Fruit fly (Drosophila melanogaster) whole organism, embryonic: ENCODE data around the gene Vlet.

Source experiments
- Atf3 ChIP-seq: fragments of 200-800 bp; sonication (Bioruptor generic); optimal IDR thresholded peaks from 3 replicates; lab custom pipeline; 2016; ENCODE audit warnings: missing biosample characterization, missing genetic modification characterization
- BEAF-32 ChIP-seq: fragments of 200-800 bp; sonication (Bioruptor generic); optimal IDR thresholded peaks from 3 replicates; lab custom pipeline; 2017; ENCODE audit warnings: missing biosample characterization, missing genetic modification characterization, mild to moderate bottlenecking, moderate library complexity, missing genetic modification reagents
- Bgb ChIP-seq: fragments of 200-800 bp; sonication (Bioruptor generic); IDR thresholded peaks from 2 replicates; pipeline ENCODE4 v1.3.6; 2022; ENCODE audit warnings: missing biosample characterization, missing genetic modification characterization; ENCODE audit not compliant: partially characterized antibody
- CG11560 ChIP-seq: fragments of 200-800 bp; sonication (Bioruptor generic); IDR thresholded peaks from 3 replicates; pipeline ENCODE4 v1.3.6; 2022; ENCODE audit warnings: missing biosample characterization, missing genetic modification characterization
- CG12155 ChIP-seq: fragments of 200-800 bp; sonication (Bioruptor generic); optimal IDR thresholded peaks from 3 replicates; lab custom pipeline; 2016; ENCODE audit warnings: missing biosample characterization, missing genetic modification characterization
- CG13424 ChIP-seq: fragments of 200-800 bp; sonication (Bioruptor generic); optimal IDR thresholded peaks from 2 replicates; lab custom pipeline; 2019; ENCODE audit warnings: missing biosample characterization, mild to moderate bottlenecking, missing genetic modification characterization, moderate library complexity
- CG13775 ChIP-seq: fragments of 200-800 bp; sonication (Bioruptor generic); optimal IDR thresholded peaks from 3 replicates; lab custom pipeline; 2017; ENCODE audit warnings: missing biosample characterization, mild to moderate bottlenecking, missing genetic modification characterization
- CG14667 ChIP-seq: fragments of 200-800 bp; sonication (Bioruptor generic); IDR thresholded peaks from 2 replicates; pipeline ENCODE4 v1.3.6; 2022; ENCODE audit warnings: missing biosample characterization, missing genetic modification characterization
- CG17359 ChIP-seq: fragments of 200-800 bp; sonication (Bioruptor generic); optimal IDR thresholded peaks from 3 replicates; lab custom pipeline; 2018; ENCODE audit warnings: missing biosample characterization, mild to moderate bottlenecking, missing genetic modification characterization, moderate library complexity
- CG18476 ChIP-seq: fragments of 200-800 bp; sonication (Bioruptor generic); optimal IDR thresholded peaks from 2 replicates; lab custom pipeline; 2016; ENCODE audit warnings: missing biosample characterization, mild to moderate bottlenecking, missing genetic modification characterization
- CG2129 ChIP-seq: fragments of 200-800 bp; sonication (Bioruptor generic); IDR thresholded peaks from 2 replicates; pipeline ENCODE4 v1.3.6; 2022; ENCODE audit warnings: missing biosample characterization, missing genetic modification characterization; ENCODE audit not compliant: partially characterized antibody
- CG3065 ChIP-seq: fragments of 200-800 bp; sonication (Bioruptor generic); optimal IDR thresholded peaks from 2 replicates; lab custom pipeline; 2016; ENCODE audit warnings: missing biosample characterization, missing genetic modification characterization
- CG6765 ChIP-seq: fragments of 200-800 bp; sonication (Bioruptor generic); optimal IDR thresholded peaks from 3 replicates; lab custom pipeline; 2017; ENCODE audit warnings: missing biosample characterization, mild to moderate bottlenecking, missing genetic modification characterization
- CG8359 ChIP-seq: fragments of 200-800 bp; sonication (Bioruptor generic); optimal IDR thresholded peaks from 2 replicates; lab custom pipeline; 2017; ENCODE audit warnings: missing biosample characterization, mild to moderate bottlenecking, missing genetic modification characterization, borderline replicate concordance
- CTCF ChIP-seq: fragments of 200-800 bp; sonication (Bioruptor generic); optimal IDR thresholded peaks from 2 replicates; lab custom pipeline; 2017; ENCODE audit warnings: missing biosample characterization, mild to moderate bottlenecking, missing genetic modification characterization, moderate library complexity
- Ets65A ChIP-seq: fragments of 200-800 bp; sonication (Bioruptor generic); peaks from one replicate; lab custom pipeline; 2016; ENCODE audit warnings: missing biosample characterization, missing genetic modification characterization
- HLH3B ChIP-seq: fragments of 200-800 bp; sonication (Bioruptor generic); IDR thresholded peaks from 2 replicates; pipeline ENCODE4 v1.3.6; 2022; ENCODE audit warnings: missing biosample characterization, missing genetic modification characterization
- HLH4C ChIP-seq: fragments of 200-800 bp; sonication (Bioruptor generic); IDR thresholded peaks from 3 replicates; pipeline ENCODE4 v1.3.6; 2022; ENCODE audit warnings: missing biosample characterization, missing genetic modification characterization; ENCODE audit not compliant: partially characterized antibody
- HLH54F ChIP-seq: fragments of 200-800 bp; sonication (Bioruptor generic); optimal IDR thresholded peaks from 3 replicates; lab custom pipeline; 2016; ENCODE audit warnings: missing biosample characterization, missing genetic modification characterization
- HmgD ChIP-seq: fragments of 200-800 bp; sonication (Bioruptor generic); optimal IDR thresholded peaks from 3 replicates; lab custom pipeline; 2016; ENCODE audit warnings: missing biosample characterization, missing genetic modification characterization
- Hmx ChIP-seq: fragments of 200-800 bp; sonication (Bioruptor generic); optimal IDR thresholded peaks from 2 replicates; lab custom pipeline; 2016; ENCODE audit warnings: missing biosample characterization, missing genetic modification characterization
- Myb ChIP-seq: fragments of 200-800 bp; sonication (Bioruptor generic); optimal IDR thresholded peaks from 2 replicates; lab custom pipeline; 2016; ENCODE audit warnings: missing biosample characterization, missing genetic modification characterization
- NC2β ChIP-seq: fragments of 200-800 bp; sonication (Bioruptor generic); optimal IDR thresholded peaks from 2 replicates; lab custom pipeline; 2016; ENCODE audit warnings: missing biosample characterization, missing genetic modification characterization
- Optix ChIP-seq: fragments of 200-800 bp; sonication (Bioruptor generic); IDR thresholded peaks from 3 replicates; pipeline ENCODE4 v1.3.6; 2022; ENCODE audit warnings: missing biosample characterization, missing genetic modification characterization
- Sox102F ChIP-seq: fragments of 200-800 bp; sonication (Bioruptor generic); optimal IDR thresholded peaks from 2 replicates; lab custom pipeline; 2018; ENCODE audit warnings: missing biosample characterization, mild to moderate bottlenecking, missing genetic modification characterization, moderate library complexity
- TFAM ChIP-seq: fragments of 200-800 bp; sonication (Bioruptor generic); optimal IDR thresholded peaks from 2 replicates; lab custom pipeline; 2017; ENCODE audit warnings: missing biosample characterization, missing genetic modification characterization, inconsistent platforms
- amos ChIP-seq: fragments of 200-800 bp; sonication (Bioruptor generic); IDR thresholded peaks from 2 replicates; pipeline ENCODE4 v1.3.6; 2022; ENCODE audit warnings: missing biosample characterization, missing genetic modification characterization; ENCODE audit not compliant: partially characterized antibody
- aop ChIP-seq: fragments of 200-800 bp; sonication (Bioruptor generic); IDR thresholded peaks from 2 replicates; pipeline ENCODE4 v1.3.6; 2022; ENCODE audit warnings: missing biosample characterization, missing genetic modification characterization
- chif ChIP-seq, 2 experiments: fragments of 200-800 bp; sonication (Bioruptor generic); optimal IDR thresholded peaks; 3 replicates each; lab custom pipeline; 2016; ENCODE audit warnings: missing biosample characterization in 2 of 2, missing genetic modification characterization in 2 of 2
- croc ChIP-seq: fragments of 200-800 bp; sonication (Bioruptor generic); conservative IDR thresholded peaks from 3 replicates; pipeline ENCODE4 v1.3.6; 2022; ENCODE audit warnings: missing biosample characterization, missing genetic modification characterization
- disco-r ChIP-seq: fragments of 200-800 bp; sonication (Bioruptor generic); optimal IDR thresholded peaks from 2 replicates; lab custom pipeline; 2016; ENCODE audit warnings: missing biosample characterization, missing genetic modification characterization
- dm ChIP-seq: fragments of 200-800 bp; sonication (Bioruptor generic); optimal IDR thresholded peaks from 3 replicates; lab custom pipeline; 2016; ENCODE audit warnings: missing biosample characterization, missing genetic modification characterization
- dpn ChIP-seq, 2 experiments: fragments of 200-800 bp; sonication (Bioruptor generic); optimal IDR thresholded peaks; 3 replicates each; lab custom pipeline; 2016; ENCODE audit warnings: missing biosample characterization in 2 of 2, missing genetic modification characterization in 2 of 2
- exex ChIP-seq: fragments of 200-800 bp; sonication (Bioruptor generic); optimal IDR thresholded peaks from 4 replicates; lab custom pipeline; 2018; ENCODE audit warnings: missing biosample characterization, mild to moderate bottlenecking, missing genetic modification characterization, moderate library complexity
- fd64A ChIP-seq: fragments of 200-800 bp; sonication (Bioruptor generic); optimal IDR thresholded peaks from 3 replicates; lab custom pipeline; 2018; ENCODE audit warnings: missing biosample characterization, mild to moderate bottlenecking, missing genetic modification characterization
- gfzf ChIP-seq: fragments of 200-800 bp; sonication (Bioruptor generic); optimal IDR thresholded peaks from 2 replicates; lab custom pipeline; 2016; ENCODE audit warnings: missing biosample characterization, mild to moderate bottlenecking, missing genetic modification characterization, moderate library complexity
- jumu ChIP-seq: fragments of 200-800 bp; sonication (Bioruptor generic); optimal IDR thresholded peaks from 3 replicates; lab custom pipeline; 2016; ENCODE audit warnings: missing biosample characterization, missing genetic modification characterization
- nerfin-1 ChIP-seq: fragments of 200-800 bp; sonication (Bioruptor generic); optimal IDR thresholded peaks from 3 replicates; lab custom pipeline; 2019; ENCODE audit warnings: missing biosample characterization, mild to moderate bottlenecking, missing genetic modification characterization, moderate library complexity
- onecut ChIP-seq: fragments of 200-800 bp; sonication (Bioruptor generic); IDR thresholded peaks from 2 replicates; pipeline ENCODE4 v1.3.6; 2022; ENCODE audit warnings: missing biosample characterization, missing genetic modification characterization
- pan ChIP-seq, 4 experiments: fragments of >200 bp in 3 of 4; fragments of 200-800 bp in 1 of 4; sonication (Bioruptor generic) in 1 of 4; optimal IDR thresholded peaks in 3 of 4; IDR thresholded peaks in 1 of 4; 2 replicates each; pipeline versions ENCODE4 v1.3.6 to Lab custom; 2017 to 2022; ENCODE audit warnings: missing biosample characterization in 2 of 4, missing genetic modification characterization in 2 of 4, mixed read lengths in 1 of 4
- pho ChIP-seq: fragments of 200-800 bp; sonication (Bioruptor generic); optimal IDR thresholded peaks from 2 replicates; lab custom pipeline; 2016; ENCODE audit warnings: missing biosample characterization, missing genetic modification characterization
- ranshi ChIP-seq: fragments of 200-800 bp; sonication (Bioruptor generic); IDR thresholded peaks from 2 replicates; pipeline ENCODE4 v1.3.6; 2022; ENCODE audit warnings: missing biosample characterization, missing genetic modification characterization
- row ChIP-seq: fragments of 200-800 bp; sonication (Bioruptor generic); IDR thresholded peaks from 3 replicates; pipeline ENCODE4 v1.3.6; 2022; ENCODE audit warnings: missing biosample characterization, missing genetic modification characterization
- sd ChIP-seq: fragments of 200-800 bp; sonication (Bioruptor generic); optimal IDR thresholded peaks from 3 replicates; lab custom pipeline; 2018; ENCODE audit warnings: missing biosample characterization, mild to moderate bottlenecking, missing genetic modification characterization, moderate library complexity
- slbo ChIP-seq: fragments of 200-800 bp; sonication (Bioruptor generic); IDR thresholded peaks from 2 replicates; pipeline ENCODE4 v1.3.6; 2022; ENCODE audit warnings: missing biosample characterization, missing genetic modification characterization
- sr ChIP-seq: fragments of 200-800 bp; sonication (Bioruptor generic); IDR thresholded peaks from 3 replicates; pipeline ENCODE4 v1.3.6; 2022; ENCODE audit warnings: missing biosample characterization, missing genetic modification characterization
- tin ChIP-seq: fragments of 200-800 bp; sonication (Bioruptor generic); optimal IDR thresholded peaks from 3 replicates; lab custom pipeline; 2016; ENCODE audit warnings: missing biosample characterization, missing genetic modification characterization
- unc-4 ChIP-seq: fragments of 200-800 bp; sonication (Bioruptor generic); IDR thresholded peaks from 2 replicates; pipeline ENCODE4 v1.3.6; 2022; ENCODE audit warnings: missing biosample characterization, missing genetic modification characterization; ENCODE audit not compliant: partially characterized antibody
- vfl ChIP-seq: fragments of 200-800 bp; sonication (Bioruptor generic); optimal IDR thresholded peaks from 2 replicates; lab custom pipeline; 2016; ENCODE audit warnings: missing biosample characterization, missing genetic modification characterization
- z ChIP-seq: fragments of 200-800 bp; sonication (Bioruptor generic); IDR thresholded peaks from 3 replicates; pipeline ENCODE4 v1.3.6; 2022; ENCODE audit warnings: missing biosample characterization, missing genetic modification characterization
- zen ChIP-seq: fragments of 200-800 bp; sonication (Bioruptor generic); optimal IDR thresholded peaks from 3 replicates; lab custom pipeline; 2018; ENCODE audit warnings: missing biosample characterization, mild to moderate bottlenecking, missing genetic modification characterization, moderate library complexity

Vlet gene

dm6 chrX:11720138-11720537 is 41.7 kb upstream of the Vlet start, which contains the start of gene Tango10 (continued):
- no peak for TF ChIP-seq sr (GFP tag; lab: Robert Waterston, UW)
- no peak for TF ChIP-seq z (GFP tag; lab: Robert Waterston, UW)
- TF ChIP-seq sd (tag; lab: Kevin White, UChicago): no peak
- no peak for TF ChIP-seq disco-r
- TF ChIP-seq zen: peak; percentile 57
- TF ChIP-seq CG8359 (GFP tag; lab: Kevin White, UChicago): no peak
- peak; percentile 73 for TF ChIP-seq slbo (GFP tag; lab: Robert Waterston, UW)
- peak; percentile 63 for TF ChIP-seq pho
- TF ChIP-seq CG13424: peak; percentile 81
- peak; percentile 51 for TF ChIP-seq nerfin-1 (tag; lab: Kevin White, UChicago)
- no peak for TF ChIP-seq TFAM
- peak; percentile 58 for TF ChIP-seq HLH3B (GFP tag; lab: Robert Waterston, UW)
- no peak for TF ChIP-seq Atf3 (GFP tag; lab: Kevin White, UChicago)
- no peak for TF ChIP-seq jumu (GFP tag; lab: Kevin White, UChicago)
- peak; percentile 84 for TF ChIP-seq Bgb (GFP tag; lab: Robert Waterston, UW)
- TF ChIP-seq dpn (GFP tag; optimal IDR thresholded peaks at IDR 0.05; lab: Kevin White, UChicago): peak; percentile 51 to 58
- TF ChIP-seq HLH4C (GFP tag; lab: Robert Waterston, UW): peak; percentile 83
- TF ChIP-seq CG6765 (GFP tag; lab: Kevin White, UChicago): no peak
- TF ChIP-seq exex: peak; percentile 12
- TF ChIP-seq CTCF (GFP tag; lab: Kevin White, UChicago): peak; percentile 24
- no peak for TF ChIP-seq pan (optimal IDR thresholded peaks at IDR 0.05; lab: Kevin White, UChicago)
- TF ChIP-seq pan (GFP tag; optimal IDR thresholded peaks at IDR 0.05 in 1 of 2, IDR thresholded peaks at IDR 0.05 in 1 of 2): peak in 1 of 2 experiments; percentile 29
- peak; percentile 45; the same call in 1 of the 3 replicates for TF ChIP-seq Optix
- peak; percentile 22 for TF ChIP-seq HmgD
- no peak for TF ChIP-seq CG11560
- peak; percentile 48 for TF ChIP-seq Ets65A (GFP tag; lab: Kevin White, UChicago)
- peak; percentile 67 for TF ChIP-seq CG13775 (GFP tag; lab: Kevin White, UChicago)
- TF ChIP-seq CG18476: peak; percentile 23
- peak; percentile 17 for TF ChIP-seq Hmx
- TF ChIP-seq CG17359 (tag; lab: Kevin White, UChicago): peak; percentile 26
- peak; percentile 59 for TF ChIP-seq CG2129
- peak; percentile 84 for TF ChIP-seq unc-4
- peak; percentile 83 for TF ChIP-seq amos (GFP tag; lab: Robert Waterston, UW)
- peak; percentile 78 for TF ChIP-seq row (GFP tag; lab: Robert Waterston, UW)
- peak; percentile 23 for TF ChIP-seq onecut (GFP tag; lab: Robert Waterston, UW)
- peak; percentile 61 for TF ChIP-seq Myb (GFP tag; lab: Kevin White, UChicago)
- TF ChIP-seq Sox102F: peak; percentile 66
- peak; percentile 68 for TF ChIP-seq CG12155 (GFP tag; lab: Kevin White, UChicago)
- TF ChIP-seq chif (GFP tag; optimal IDR thresholded peaks at IDR 0.05; lab: Kevin White, UChicago): peak; percentile 1 to 26
- TF ChIP-seq HLH54F: peak; percentile 61
- no peak for TF ChIP-seq CG14667 (GFP tag; lab: Robert Waterston, UW)
- peak; percentile 46 for TF ChIP-seq NC2β
- no peak for TF ChIP-seq fd64A
- TF ChIP-seq BEAF-32 (GFP tag; lab: Kevin White, UChicago): peak; percentile 85
- TF ChIP-seq croc (GFP tag; lab: Robert Waterston, UW): peak; percentile 24; the same call in 1 of the 3 replicates
- peak; percentile 50; the same call in 1 of the 2 replicates for TF ChIP-seq ranshi (GFP tag; lab: Robert Waterston, UW)
- TF ChIP-seq dm: peak; percentile 72
- TF ChIP-seq tin (GFP tag; lab: Kevin White, UChicago): peak; percentile 44
- TF ChIP-seq CG3065 (GFP tag; lab: Kevin White, UChicago): no peak
- TF ChIP-seq gfzf (GFP tag; lab: Kevin White, UChicago): peak; percentile 47
- TF ChIP-seq vfl (GFP tag; lab: Kevin White, UChicago): peak; percentile 27
- no peak for TF ChIP-seq aop (GFP tag; lab: Robert Waterston, UW)
